Worm (Caenorhabditis elegans): ENCODE measurements around the gene C04H4.1.

ce11 chrII:7938078-7938477 lies 20.6 kb upstream of the C04H4.1 start, which contains the start of gene ZK669.2:
- TF ChIP-seq pes-1 (GFP tag; IDR thresholded peaks at IDR 0.05) (no peak), ets-7 (tag; optimal IDR thresholded peaks at IDR 0.05) (no peak), aly-1 (tag; optimal IDR thresholded peaks at IDR 0.05) (no peak), ama-1 (optimal IDR thresholded peaks at IDR 0.05) (no peak), hmg-4 (GFP tag; optimal IDR thresholded peaks at IDR 0.05) (no peak), hnd-1 (tag; optimal IDR thresholded peaks at IDR 0.05) (no peak), flt-1 (GFP tag; IDR thresholded peaks at IDR 0.05) (no peak), tbx-11 (GFP tag; IDR thresholded peaks at IDR 0.05) (no peak), hmbx-1 (tag; optimal IDR thresholded peaks at IDR 0.05) (no peak), scrt-1 (GFP tag; IDR thresholded peaks at IDR 0.05) (no peak), ceh-36 (tag; optimal IDR thresholded peaks at IDR 0.05) (no peak), ceh-13 (GFP tag; optimal IDR thresholded peaks at IDR 0.05) (no peak), tra-4 (tag; optimal IDR thresholded peaks at IDR 0.05) (no peak), B0310.2 (tag; optimal IDR thresholded peaks at IDR 0.05) (no peak)

Measured in whole organism, early embryonic.